Fruit fly (Drosophila melanogaster) whole organism, adult: ENCODE results near the gene CG9953.

ENCODE experiments used
- CG11617 ChIP-seq: fragments of 200-800 bp; sonication (Bioruptor generic); optimal IDR thresholded peaks from 2 replicates; lab custom pipeline; 2017; ENCODE audit warnings: mild to moderate bottlenecking, missing biosample characterization, missing genetic modification reagents, missing genetic modification characterization
- CG12768 ChIP-seq: fragments of 200-800 bp; sonication (Bioruptor generic); optimal IDR thresholded peaks from 2 replicates; lab custom pipeline; 2017; ENCODE audit warnings: missing biosample characterization, missing genetic modification characterization, mild to moderate bottlenecking, moderate library complexity, missing genetic modification reagents
- CG14711 ChIP-seq: fragments of 200-800 bp; sonication (Bioruptor generic); optimal IDR thresholded peaks from 2 replicates; lab custom pipeline; 2018; ENCODE audit warnings: missing biosample characterization, mild to moderate bottlenecking, missing genetic modification characterization, moderate library complexity
- CG1620 ChIP-seq: fragments of 200-800 bp; sonication (Bioruptor generic); optimal IDR thresholded peaks from 2 replicates; lab custom pipeline; 2016; ENCODE audit warnings: missing biosample characterization, missing genetic modification characterization
- CG33017 ChIP-seq: fragments of 200-800 bp; sonication (Bioruptor generic); optimal IDR thresholded peaks from 2 replicates; lab custom pipeline; 2018; ENCODE audit warnings: missing biosample characterization, mild to moderate bottlenecking, missing genetic modification characterization, moderate library complexity
- CG5204 ChIP-seq: fragments of 200-800 bp; sonication (Bioruptor generic); optimal IDR thresholded peaks from 2 replicates; lab custom pipeline; 2016; ENCODE audit warnings: missing biosample characterization, missing genetic modification characterization
- CG7045 ChIP-seq: fragments of 200-800 bp; sonication (Bioruptor generic); optimal IDR thresholded peaks from 2 replicates; lab custom pipeline; 2017; ENCODE audit warnings: missing biosample characterization, mild to moderate bottlenecking, missing genetic modification characterization
- CG7101 ChIP-seq: fragments of 200-800 bp; sonication (Bioruptor generic); optimal IDR thresholded peaks from 2 replicates; lab custom pipeline; 2018; ENCODE audit warnings: missing biosample characterization, mild to moderate bottlenecking, missing genetic modification characterization, moderate library complexity
- Clk ChIP-seq: fragments of 200-800 bp; sonication (Bioruptor generic); optimal IDR thresholded peaks from 2 replicates; lab custom pipeline; 2017; ENCODE audit warnings: missing biosample characterization, missing genetic modification characterization
- Crg-1 ChIP-seq: fragments of 200-800 bp; sonication (Bioruptor generic); optimal IDR thresholded peaks from 2 replicates; lab custom pipeline; 2016; ENCODE audit warnings: missing biosample characterization, missing genetic modification characterization
- Hr96 ChIP-seq: fragments of 200-800 bp; sonication (Bioruptor generic); optimal IDR thresholded peaks from 2 replicates; lab custom pipeline; 2016; ENCODE audit warnings: missing biosample characterization, missing genetic modification characterization
- Mnt ChIP-seq: fragments of 200-800 bp; sonication (Bioruptor generic); optimal IDR thresholded peaks from 2 replicates; lab custom pipeline; 2016; ENCODE audit warnings: missing biosample characterization, mild to moderate bottlenecking, missing genetic modification characterization
- bab1 ChIP-seq: fragments of 200-800 bp; sonication (Bioruptor generic); optimal IDR thresholded peaks from 3 replicates; lab custom pipeline; 2019; ENCODE audit warnings: missing biosample characterization, mild to moderate bottlenecking, missing genetic modification characterization, moderate library complexity
- cic ChIP-seq: fragments of 200-800 bp; sonication (Bioruptor generic); optimal IDR thresholded peaks from 2 replicates; lab custom pipeline; 2017; ENCODE audit warnings: missing biosample characterization, mild to moderate bottlenecking, missing genetic modification characterization, moderate library complexity
- cnc ChIP-seq, 2 experiments: fragments of >200 bp; optimal IDR thresholded peaks; 2 replicates each; lab custom pipeline; 2017
- kay ChIP-seq: fragments of 200-800 bp; sonication (Bioruptor generic); peaks from one replicate; lab custom pipeline; 2016; ENCODE audit warnings: missing biosample characterization, missing genetic modification characterization, borderline replicate concordance
- ovo ChIP-seq: fragments of 200-800 bp; sonication (Bioruptor generic); optimal IDR thresholded peaks from 2 replicates; lab custom pipeline; 2016; ENCODE audit warnings: missing biosample characterization, missing genetic modification characterization
- pad ChIP-seq: fragments of 200-800 bp; sonication (Bioruptor generic); optimal IDR thresholded peaks from 3 replicates; lab custom pipeline; 2017; ENCODE audit warnings: missing biosample characterization, missing genetic modification characterization, mild to moderate bottlenecking, moderate library complexity, missing genetic modification reagents
- tj ChIP-seq: fragments of 200-800 bp; sonication (Bioruptor generic); optimal IDR thresholded peaks from 3 replicates; lab custom pipeline; 2017; ENCODE audit warnings: missing biosample characterization, mild to moderate bottlenecking, missing genetic modification characterization, moderate library complexity
- toe ChIP-seq: fragments of 200-800 bp; sonication (Bioruptor generic); optimal IDR thresholded peaks from 2 replicates; lab custom pipeline; 2016; ENCODE audit warnings: missing biosample characterization, missing genetic modification characterization

The CG9953 gene

DNA sequence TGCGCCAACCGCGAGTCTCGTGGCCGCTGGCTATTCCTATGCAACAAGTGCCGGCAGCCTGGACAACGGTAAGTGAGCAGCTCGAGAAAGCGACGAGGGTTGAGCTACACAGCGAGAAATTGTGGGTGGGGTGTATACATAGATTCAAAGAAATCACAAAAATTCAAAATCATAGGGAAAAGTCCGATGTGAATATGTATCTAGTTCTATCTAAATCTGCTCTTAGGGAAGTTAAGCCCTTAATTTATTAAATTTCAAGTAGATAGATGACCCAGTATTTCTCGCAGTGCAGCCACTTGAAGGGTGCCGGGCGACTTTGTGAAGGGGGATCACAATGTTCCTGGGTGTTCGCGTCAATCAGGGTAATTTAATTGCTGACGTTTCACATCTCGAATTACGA lies 23.9 kb downstream of the CG9953 start:
- TF ChIP-seq toe (GFP tag; lab: Kevin White, UChicago) (no peak), Mnt (GFP tag; lab: Kevin White, UChicago) (no peak), Crg-1 (no peak), kay (no peak), Hr96 (GFP tag; lab: Kevin White, UChicago) (no peak), CG12768 (GFP tag; lab: Kevin White, UChicago) (no peak), bab1 (GFP tag; lab: Kevin White, UChicago) (no peak), cnc (optimal IDR thresholded peaks at IDR 0.05; lab: Kevin White, UChicago) (no peak), CG5204 (GFP tag; lab: Kevin White, UChicago) (no peak), CG33017 (no peak), CG1620 (GFP tag; lab: Kevin White, UChicago) (no peak), CG11617 (GFP tag; lab: Kevin White, UChicago) (no peak), tj (GFP tag; lab: Kevin White, UChicago) (no peak)

- TF ChIP-seq CG11617 (GFP tag; lab: Kevin White, UChicago), result no peak
- no peak for TF ChIP-seq pad (GFP tag; lab: Kevin White, UChicago)
- TF ChIP-seq Clk (GFP tag; lab: Kevin White, UChicago), result no peak
- no peak for TF ChIP-seq CG7045
- TF ChIP-seq CG14711 (tag; lab: Kevin White, UChicago), result no peak
- no peak for TF ChIP-seq cnc (optimal IDR thresholded peaks at IDR 0.05; lab: Kevin White, UChicago)
- no peak for TF ChIP-seq Hr96 (GFP tag; lab: Kevin White, UChicago)
- no peak for TF ChIP-seq tj (GFP tag; lab: Kevin White, UChicago)
- no peak for TF ChIP-seq CG7101 (tag; lab: Kevin White, UChicago)
Measured at dm6 chr3L:6995364-6995749, 25.9 kb downstream of the CG9953 start.

DNA sequence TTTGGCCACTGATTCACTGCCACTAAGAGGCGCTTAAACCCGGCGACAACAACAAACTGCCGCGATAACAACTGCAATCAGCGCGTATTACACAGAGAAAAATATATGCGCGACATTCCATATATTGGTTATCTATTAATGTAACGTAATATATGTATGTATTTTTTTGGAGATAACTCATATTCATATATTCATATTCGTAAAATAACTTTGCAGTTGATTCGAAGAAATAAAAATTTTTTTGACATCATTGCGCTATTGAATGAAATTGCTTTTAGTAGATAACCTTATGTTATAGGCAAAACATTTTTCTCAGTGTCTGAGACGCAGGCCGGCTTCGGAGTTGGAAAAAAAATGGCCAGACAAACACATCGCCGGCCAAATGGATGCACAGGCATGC lies 27.4 kb downstream of the CG9953 start:
- TF ChIP-seq CG12768 (GFP tag; lab: Kevin White, UChicago), result no peak
- peak; percentile 0 for TF ChIP-seq kay

dm6 chr3L:6997410-6997809 lies 28.0 kb downstream of the CG9953 start:
- TF ChIP-seq CG7045 (no peak), CG5204 (GFP tag; lab: Kevin White, UChicago) (no peak), pad (GFP tag; lab: Kevin White, UChicago) (no peak), cic (GFP tag; lab: Kevin White, UChicago) (no peak), CG12768 (GFP tag; lab: Kevin White, UChicago) (no peak), CG11617 (GFP tag; lab: Kevin White, UChicago) (no peak), cnc (optimal IDR thresholded peaks at IDR 0.05; lab: Kevin White, UChicago) (no peak)

DNA sequence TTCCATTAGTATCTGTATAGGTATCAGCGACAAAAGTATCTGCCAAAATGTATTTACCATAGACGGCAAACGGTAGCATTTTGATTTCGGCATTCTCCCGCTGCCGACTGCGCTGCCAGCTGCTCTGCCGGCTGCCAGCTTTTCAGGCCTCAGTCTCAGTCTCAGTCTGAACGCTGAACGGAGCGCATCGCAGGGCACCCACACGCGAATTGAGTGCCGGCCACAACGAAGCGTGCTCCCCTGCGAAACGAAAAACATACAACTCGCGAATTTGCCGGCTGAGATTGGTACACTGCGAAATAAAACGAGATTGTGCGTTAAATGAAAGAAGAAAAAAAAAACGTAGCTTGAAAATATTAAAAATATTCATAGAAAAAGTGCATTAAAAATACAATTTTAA lies 29.2 kb downstream of the CG9953 start, which contains the start of gene Mp:
Gene Mp, plus strand, starts transcription at position 152 of the 400 bp plus-strand sequence.
- TF ChIP-seq cic (GFP tag; lab: Kevin White, UChicago) (no peak), CG7101 (tag; lab: Kevin White, UChicago) (no peak), bab1 (GFP tag; lab: Kevin White, UChicago) (peak; percentile 12), tj (GFP tag; lab: Kevin White, UChicago) (no peak), CG12768 (GFP tag; lab: Kevin White, UChicago) (no peak), Mnt (GFP tag; lab: Kevin White, UChicago) (peak; percentile 78), CG1620 (GFP tag; lab: Kevin White, UChicago) (no peak), Crg-1 (no peak), CG5204 (GFP tag; lab: Kevin White, UChicago) (no peak)

DNA sequence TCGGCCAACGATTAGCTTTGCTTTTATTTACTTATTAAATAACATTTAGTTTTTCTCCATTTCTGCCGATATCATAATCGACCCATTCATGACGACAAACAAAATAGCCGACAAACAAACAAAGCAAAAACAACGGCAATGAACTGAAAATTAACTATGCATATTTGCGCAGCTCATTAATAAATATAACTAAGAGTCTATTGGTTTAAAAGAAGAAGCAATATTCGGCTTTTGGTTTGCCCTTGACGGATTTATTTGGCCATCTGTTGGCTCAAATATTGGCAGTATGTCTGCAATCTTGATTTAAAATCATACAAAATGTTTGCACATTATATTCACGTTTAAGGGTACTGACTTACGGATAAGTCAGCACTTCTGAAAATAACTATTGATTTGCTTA lies 30.5 kb downstream of the CG9953 start:
- TF ChIP-seq toe (GFP tag; lab: Kevin White, UChicago) (no peak), CG33017 (no peak), ovo (GFP tag; lab: Kevin White, UChicago) (no peak), pad (GFP tag; lab: Kevin White, UChicago) (no peak), cic (GFP tag; lab: Kevin White, UChicago) (no peak), CG7101 (tag; lab: Kevin White, UChicago) (no peak), cnc (optimal IDR thresholded peaks at IDR 0.05; lab: Kevin White, UChicago) (no peak), CG12768 (GFP tag; lab: Kevin White, UChicago) (no peak), Mnt (GFP tag; lab: Kevin White, UChicago) (no peak), Crg-1 (no peak), CG14711 (tag; lab: Kevin White, UChicago) (no peak), Clk (GFP tag; lab: Kevin White, UChicago) (no peak), CG5204 (GFP tag; lab: Kevin White, UChicago) (no peak), kay (no peak)

DNA sequence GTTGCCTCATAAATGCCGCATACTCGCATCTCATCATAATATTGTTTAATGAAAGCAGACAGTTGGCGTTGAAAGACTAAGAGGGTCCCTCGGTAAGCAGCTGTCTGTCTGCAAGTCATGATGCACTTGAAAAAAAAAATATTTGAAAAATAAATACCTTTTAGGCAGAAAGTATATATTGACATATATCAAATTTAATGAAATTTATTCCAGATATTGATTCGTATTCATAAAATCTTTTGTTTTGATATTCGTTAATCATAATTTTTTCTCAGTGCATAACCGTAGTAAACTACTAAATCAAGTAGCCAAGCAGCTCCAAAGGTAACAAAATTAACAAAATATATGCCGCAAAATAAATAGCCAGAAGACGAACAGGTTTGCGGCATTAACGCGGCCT lies 32.4 kb downstream of the CG9953 start:
- no peak for TF ChIP-seq CG11617 (GFP tag; lab: Kevin White, UChicago)
- no peak for TF ChIP-seq toe (GFP tag; lab: Kevin White, UChicago)
- no peak for TF ChIP-seq CG1620 (GFP tag; lab: Kevin White, UChicago)
- TF ChIP-seq cic (GFP tag; lab: Kevin White, UChicago), result no peak
- no peak for TF ChIP-seq kay
- TF ChIP-seq CG7045, result no peak
- no peak for TF ChIP-seq CG14711 (tag; lab: Kevin White, UChicago)
- TF ChIP-seq Hr96 (GFP tag; lab: Kevin White, UChicago), result no peak
- TF ChIP-seq Crg-1, result no peak
- no peak for TF ChIP-seq Clk (GFP tag; lab: Kevin White, UChicago)
- TF ChIP-seq CG33017, result no peak
